Fruit fly (Drosophila melanogaster) whole organism, prepupa: ENCODE measurements around the gene fne.

Experiments used
- Blimp-1 ChIP-seq: fragments of 200-800 bp; sonication (Bioruptor generic); optimal IDR thresholded peaks from 3 replicates; lab custom pipeline; 2017; ENCODE audit warnings: missing biosample characterization, missing genetic modification characterization, mild to moderate bottlenecking, moderate library complexity, missing genetic modification reagents
- CG10631 ChIP-seq: fragments of 200-800 bp; sonication (Bioruptor generic); optimal IDR thresholded peaks from 2 replicates; lab custom pipeline; 2016; ENCODE audit warnings: missing biosample characterization, missing genetic modification characterization
- CG10669 ChIP-seq: fragments of 200-800 bp; sonication (Bioruptor generic); optimal IDR thresholded peaks from 3 replicates; lab custom pipeline; 2018; ENCODE audit warnings: missing biosample characterization, mild to moderate bottlenecking, missing genetic modification characterization, moderate library complexity
- CG11762 ChIP-seq: fragments of 200-800 bp; sonication (Bioruptor generic); optimal IDR thresholded peaks from 3 replicates; lab custom pipeline; 2016; ENCODE audit warnings: missing biosample characterization, missing genetic modification characterization; ENCODE audit not compliant: insufficient read depth
- CG1621 ChIP-seq: fragments of 200-800 bp; sonication (Bioruptor generic); optimal IDR thresholded peaks from 3 replicates; lab custom pipeline; 2018; ENCODE audit warnings: missing biosample characterization, mild to moderate bottlenecking, missing genetic modification characterization
- CG16779 ChIP-seq: fragments of 200-800 bp; sonication (Bioruptor generic); optimal IDR thresholded peaks from 3 replicates; lab custom pipeline; 2017; ENCODE audit warnings: missing biosample characterization, mild to moderate bottlenecking, missing genetic modification characterization
- CG3032 ChIP-seq: fragments of 200-800 bp; optimal IDR thresholded peaks from 2 replicates; lab custom pipeline; 2019; ENCODE audit warnings: missing biosample characterization, mild to moderate bottlenecking, missing genetic modification characterization, moderate library complexity
- CG31627 ChIP-seq: fragments of 200-800 bp; sonication (Bioruptor generic); optimal IDR thresholded peaks from 3 replicates; lab custom pipeline; 2016; ENCODE audit warnings: missing biosample characterization, missing genetic modification characterization
- CG32006 ChIP-seq: fragments of 200-800 bp; sonication (Bioruptor generic); optimal IDR thresholded peaks from 3 replicates; lab custom pipeline; 2017; ENCODE audit warnings: missing biosample characterization, mild to moderate bottlenecking, missing genetic modification characterization
- CG3919 ChIP-seq: fragments of 200-800 bp; sonication (Bioruptor generic); optimal IDR thresholded peaks from 3 replicates; lab custom pipeline; 2016; ENCODE audit warnings: missing biosample characterization, missing genetic modification characterization
- CG4318 ChIP-seq: fragments of 200-800 bp; sonication (Bioruptor generic); optimal IDR thresholded peaks from 3 replicates; lab custom pipeline; 2017; ENCODE audit warnings: missing biosample characterization, mild to moderate bottlenecking, missing genetic modification characterization
- CG6808 ChIP-seq: fragments of 200-800 bp; sonication (Bioruptor generic); optimal IDR thresholded peaks from 3 replicates; lab custom pipeline; 2017; ENCODE audit warnings: missing biosample characterization, missing genetic modification characterization, mild to moderate bottlenecking, moderate library complexity, missing genetic modification reagents
- CG6854 ChIP-seq: fragments of 200-800 bp; sonication (Bioruptor generic); optimal IDR thresholded peaks from 2 replicates; lab custom pipeline; 2017; ENCODE audit warnings: missing biosample characterization, mild to moderate bottlenecking, missing genetic modification characterization
- CG7368 ChIP-seq: fragments of 200-800 bp; sonication (Bioruptor generic); optimal IDR thresholded peaks from 3 replicates; lab custom pipeline; 2016; ENCODE audit warnings: missing biosample characterization, missing genetic modification characterization
- CG8119 ChIP-seq: fragments of 200-800 bp; sonication (Bioruptor generic); IDR thresholded peaks from 3 replicates; pipeline ENCODE4 v1.3.6; 2022; ENCODE audit warnings: missing biosample characterization, missing genetic modification characterization
- CG9139 ChIP-seq: fragments of 200-800 bp; sonication (Bioruptor generic); optimal IDR thresholded peaks from 3 replicates; lab custom pipeline; 2017; ENCODE audit warnings: missing biosample characterization, mild to moderate bottlenecking, missing genetic modification characterization
- Eip78C ChIP-seq: fragments of 200-800 bp; sonication (Bioruptor generic); peaks from one replicate; lab custom pipeline; 2016; ENCODE audit warnings: missing biosample characterization, missing genetic modification characterization
- Eip93F ChIP-seq: fragments of 200-800 bp; sonication (Bioruptor generic); optimal IDR thresholded peaks from 2 replicates; lab custom pipeline; 2016; ENCODE audit warnings: missing biosample characterization, mild to moderate bottlenecking, missing genetic modification characterization
- Ets21C ChIP-seq: fragments of 200-800 bp; sonication (Bioruptor generic); optimal IDR thresholded peaks from 3 replicates; lab custom pipeline; 2016; ENCODE audit warnings: missing biosample characterization, missing genetic modification characterization
- Hr39 ChIP-seq: fragments of 200-800 bp; sonication (Bioruptor generic); optimal IDR thresholded peaks from 2 replicates; lab custom pipeline; 2016; ENCODE audit warnings: missing biosample characterization, missing genetic modification characterization
- Hr4 ChIP-seq: fragments of 200-800 bp; sonication (Bioruptor generic); optimal IDR thresholded peaks from 3 replicates; lab custom pipeline; 2016; ENCODE audit warnings: missing biosample characterization, missing genetic modification characterization
- Met ChIP-seq: fragments of 200-800 bp; sonication (Bioruptor generic); optimal IDR thresholded peaks from 3 replicates; lab custom pipeline; 2016; ENCODE audit warnings: missing biosample characterization, missing genetic modification characterization
- OdsH ChIP-seq: fragments of 200-800 bp; sonication (Bioruptor generic); optimal IDR thresholded peaks from 3 replicates; lab custom pipeline; 2016; ENCODE audit warnings: missing biosample characterization, missing genetic modification characterization
- Smox ChIP-seq: fragments of 200-800 bp; sonication (Bioruptor generic); optimal IDR thresholded peaks from 3 replicates; lab custom pipeline; 2016; ENCODE audit warnings: missing biosample characterization, missing genetic modification characterization
- Sox102F ChIP-seq: fragments of 200-800 bp; sonication (Bioruptor generic); optimal IDR thresholded peaks from 2 replicates; lab custom pipeline; 2016; ENCODE audit warnings: missing biosample characterization, mild to moderate bottlenecking, missing genetic modification characterization
- Sox14 ChIP-seq: fragments of 200-800 bp; sonication (Bioruptor generic); optimal IDR thresholded peaks from 3 replicates; lab custom pipeline; 2016; ENCODE audit warnings: missing biosample characterization, missing genetic modification characterization
- Sox15 ChIP-seq: fragments of 200-800 bp; sonication (Bioruptor generic); optimal IDR thresholded peaks from 3 replicates; lab custom pipeline; 2016; ENCODE audit warnings: missing biosample characterization, missing genetic modification characterization
- achi ChIP-seq: fragments of 200-800 bp; sonication (Bioruptor generic); optimal IDR thresholded peaks from 3 replicates; lab custom pipeline; 2016; ENCODE audit warnings: missing biosample characterization, missing genetic modification characterization
- acj6 ChIP-seq: fragments of 200-800 bp; sonication (Bioruptor generic); optimal IDR thresholded peaks from 3 replicates; lab custom pipeline; 2016; ENCODE audit warnings: missing biosample characterization, missing genetic modification characterization
- cyc ChIP-seq: fragments of 200-800 bp; sonication (Bioruptor generic); optimal IDR thresholded peaks from 3 replicates; lab custom pipeline; 2016; ENCODE audit warnings: missing biosample characterization, missing genetic modification characterization
- eg ChIP-seq: fragments of 200-800 bp; sonication (Bioruptor generic); IDR thresholded peaks from 3 replicates; pipeline ENCODE4 v1.3.6; 2022; ENCODE audit warnings: missing biosample characterization, missing genetic modification characterization
- esn ChIP-seq: fragments of 200-800 bp; sonication (Bioruptor generic); optimal IDR thresholded peaks from 2 replicates; lab custom pipeline; 2016; ENCODE audit warnings: missing biosample characterization, mild to moderate bottlenecking, missing genetic modification characterization, moderate library complexity
- fkh ChIP-seq: fragments of 200-800 bp; sonication (Bioruptor generic); optimal IDR thresholded peaks from 3 replicates; lab custom pipeline; 2017; ENCODE audit warnings: missing biosample characterization, mild to moderate bottlenecking, missing genetic modification characterization, moderate library complexity
- lz ChIP-seq: fragments of 200-800 bp; sonication (Bioruptor generic); optimal IDR thresholded peaks from 3 replicates; lab custom pipeline; 2016; ENCODE audit warnings: missing biosample characterization, missing genetic modification characterization
- net ChIP-seq: fragments of 200-800 bp; sonication (Bioruptor generic); optimal IDR thresholded peaks from 3 replicates; lab custom pipeline; 2016; ENCODE audit warnings: missing biosample characterization, missing genetic modification characterization
- pdm3 ChIP-seq: fragments of 200-800 bp; sonication (Bioruptor generic); optimal IDR thresholded peaks from 3 replicates; lab custom pipeline; 2016; ENCODE audit warnings: missing biosample characterization, missing genetic modification characterization
- salr ChIP-seq, 2 experiments: fragments of 200-800 bp; sonication (Bioruptor generic); optimal IDR thresholded peaks; 3 replicates each; lab custom pipeline; 2016 to 2018; ENCODE audit warnings: missing biosample characterization in 2 of 2, missing genetic modification characterization in 2 of 2, mild to moderate bottlenecking in 1 of 2
- spab ChIP-seq: fragments of 200-800 bp; sonication (Bioruptor generic); optimal IDR thresholded peaks from 2 replicates; lab custom pipeline; 2017; ENCODE audit warnings: missing biosample characterization, mild to moderate bottlenecking, missing genetic modification characterization, missing genetic modification reagents
- ss ChIP-seq, 2 experiments: fragments of 200-800 bp; sonication (Bioruptor generic); optimal IDR thresholded peaks; 2 replicates in 1 of 2; 3 replicates in 1 of 2; lab custom pipeline; 2017 to 2018; ENCODE audit warnings: mild to moderate bottlenecking in 2 of 2, missing biosample characterization in 2 of 2, missing genetic modification characterization in 2 of 2, moderate library complexity in 1 of 2
- svp ChIP-seq: fragments of 200-800 bp; sonication (Bioruptor generic); peaks from one replicate; lab custom pipeline; 2016; ENCODE audit warnings: missing biosample characterization, missing genetic modification characterization
- topi ChIP-seq: fragments of 200-800 bp; sonication (Bioruptor generic); optimal IDR thresholded peaks from 3 replicates; lab custom pipeline; 2016; ENCODE audit warnings: missing biosample characterization, missing genetic modification characterization

Gene fne

dm6 chrX:12939021-12939420 lies 21.7 kb downstream of the fne start:
- TF ChIP-seq CG10631 (GFP tag; lab: Kevin White, UChicago) (no peak), Sox15 (no peak), achi (GFP tag; lab: Kevin White, UChicago) (no peak), CG9139 (no peak), Ets21C (GFP tag; lab: Kevin White, UChicago) (no peak), CG4318 (GFP tag; lab: Kevin White, UChicago) (no peak), ss (GFP tag; optimal IDR thresholded peaks at IDR 0.05; lab: Kevin White, UChicago) (no peak), acj6 (GFP tag; lab: Kevin White, UChicago) (no peak), net (GFP tag; lab: Kevin White, UChicago) (no peak), OdsH (GFP tag; lab: Kevin White, UChicago) (no peak), Eip93F (GFP tag; lab: Kevin White, UChicago) (no peak), eg (GFP tag; lab: Robert Waterston, UW) (no peak), CG6854 (no peak)

- TF ChIP-seq CG7368 (GFP tag; lab: Kevin White, UChicago), result no peak
- peak; percentile 24 for TF ChIP-seq OdsH (GFP tag; lab: Kevin White, UChicago)
- TF ChIP-seq CG6808 (GFP tag; lab: Kevin White, UChicago), result no peak
- TF ChIP-seq pdm3, result peak; percentile 23
- no peak for TF ChIP-seq salr (GFP tag; optimal IDR thresholded peaks at IDR 0.05; lab: Kevin White, UChicago)
- TF ChIP-seq cyc (GFP tag; lab: Kevin White, UChicago), result no peak
- TF ChIP-seq CG31627, result peak; percentile 8
- TF ChIP-seq ss (GFP tag; optimal IDR thresholded peaks at IDR 0.05; lab: Kevin White, UChicago), result peak in 1 of 2 experiments; percentile 4
- no peak for TF ChIP-seq fkh (GFP tag; lab: Kevin White, UChicago)
- peak; percentile 23 for TF ChIP-seq CG3032 (tag; lab: Kevin White, UChicago)
- no peak for TF ChIP-seq CG11762 (GFP tag; lab: Kevin White, UChicago)
- TF ChIP-seq esn (GFP tag; lab: Kevin White, UChicago), result peak; percentile 19
- no peak for TF ChIP-seq CG10631 (GFP tag; lab: Kevin White, UChicago)
- peak; percentile 55 for TF ChIP-seq Eip78C (GFP tag; lab: Kevin White, UChicago)
- TF ChIP-seq CG3919 (GFP tag; lab: Kevin White, UChicago), result peak; percentile 3
- TF ChIP-seq net (GFP tag; lab: Kevin White, UChicago), result no peak
- TF ChIP-seq lz (GFP tag; lab: Kevin White, UChicago), result peak; percentile 17
- peak; percentile 25 for TF ChIP-seq Met (GFP tag; lab: Kevin White, UChicago)
- TF ChIP-seq CG1621 (tag; lab: Kevin White, UChicago), result no peak
- TF ChIP-seq Sox102F (GFP tag; lab: Kevin White, UChicago), result no peak
- peak; percentile 1 for TF ChIP-seq Hr4 (GFP tag; lab: Kevin White, UChicago)
- TF ChIP-seq spab (GFP tag; lab: Kevin White, UChicago), result peak; percentile 18
- TF ChIP-seq Smox (GFP tag; lab: Kevin White, UChicago), result peak; percentile 18
- peak; percentile 16 for TF ChIP-seq CG10669 (GFP tag; lab: Kevin White, UChicago)
- no peak for TF ChIP-seq CG32006 (GFP tag; lab: Kevin White, UChicago)
- TF ChIP-seq acj6 (GFP tag; lab: Kevin White, UChicago), result peak; percentile 13
- no peak for TF ChIP-seq CG8119 (GFP tag; lab: Robert Waterston, UW)
- TF ChIP-seq Hr39 (GFP tag; lab: Kevin White, UChicago), result peak; percentile 6
- TF ChIP-seq topi (GFP tag; lab: Kevin White, UChicago), result peak; percentile 41
- peak; percentile 3 for TF ChIP-seq achi (GFP tag; lab: Kevin White, UChicago)
- peak; percentile 57 for TF ChIP-seq svp (GFP tag; lab: Kevin White, UChicago)
- TF ChIP-seq Sox14, result peak; percentile 0
- TF ChIP-seq Sox15, result no peak
- TF ChIP-seq CG16779 (tag; lab: Kevin White, UChicago), result no peak
- no peak for TF ChIP-seq Blimp-1 (GFP tag; lab: Kevin White, UChicago)
Observed at dm6 chrX:12939951-12940350, 22.7 kb downstream of the fne start.
